Fruit fly (Drosophila melanogaster) whole organism, embryonic: ENCODE measurements around the gene CG1910.

Source experiments
- Atf-2 ChIP-seq: fragments of 200-800 bp; sonication (Bioruptor generic); optimal IDR thresholded peaks from 2 replicates; lab custom pipeline; 2016; ENCODE audit warnings: missing biosample characterization, missing genetic modification characterization
- Bgb ChIP-seq: fragments of 200-800 bp; sonication (Bioruptor generic); IDR thresholded peaks from 2 replicates; pipeline ENCODE4 v1.3.6; 2022; ENCODE audit warnings: missing biosample characterization, missing genetic modification characterization; ENCODE audit not compliant: partially characterized antibody
- CG10321 ChIP-seq: fragments of 200-800 bp; sonication (Bioruptor generic); IDR thresholded peaks from 2 replicates; pipeline ENCODE4 v1.3.6; 2022; ENCODE audit warnings: missing biosample characterization, missing genetic modification characterization
- CG12071 ChIP-seq: fragments of 200-800 bp; sonication (Bioruptor generic); optimal IDR thresholded peaks from 3 replicates; lab custom pipeline; 2018; ENCODE audit warnings: missing biosample characterization, mild to moderate bottlenecking, missing genetic modification characterization
- CG13424 ChIP-seq: fragments of 200-800 bp; sonication (Bioruptor generic); optimal IDR thresholded peaks from 2 replicates; lab custom pipeline; 2019; ENCODE audit warnings: missing biosample characterization, mild to moderate bottlenecking, missing genetic modification characterization, moderate library complexity
- CG14667 ChIP-seq: fragments of 200-800 bp; sonication (Bioruptor generic); IDR thresholded peaks from 2 replicates; pipeline ENCODE4 v1.3.6; 2022; ENCODE audit warnings: missing biosample characterization, missing genetic modification characterization
- CG2129 ChIP-seq: fragments of 200-800 bp; sonication (Bioruptor generic); IDR thresholded peaks from 2 replicates; pipeline ENCODE4 v1.3.6; 2022; ENCODE audit warnings: missing biosample characterization, missing genetic modification characterization; ENCODE audit not compliant: partially characterized antibody
- CG31365 ChIP-seq: fragments of 200-800 bp; sonication (Bioruptor generic); optimal IDR thresholded peaks from 2 replicates; lab custom pipeline; 2018; ENCODE audit warnings: missing biosample characterization, mild to moderate bottlenecking, missing genetic modification characterization
- CG43689 ChIP-seq: fragments of 200-800 bp; sonication (Bioruptor generic); IDR thresholded peaks from 2 replicates; pipeline ENCODE4 v1.3.6; 2022; ENCODE audit warnings: missing biosample characterization, missing genetic modification characterization
- CG7271 ChIP-seq: fragments of 200-800 bp; sonication (Bioruptor generic); optimal IDR thresholded peaks from 2 replicates; lab custom pipeline; 2018; ENCODE audit warnings: missing biosample characterization, mild to moderate bottlenecking, missing genetic modification characterization, moderate library complexity
- CG7357 ChIP-seq: fragments of 200-800 bp; sonication (Bioruptor generic); IDR thresholded peaks from 3 replicates; pipeline ENCODE4 v1.3.6; 2022; ENCODE audit warnings: missing biosample characterization, missing genetic modification characterization
- CG8290 ChIP-seq, 3 experiments: fragments of 200-800 bp; sonication (Bioruptor generic); optimal IDR thresholded peaks; 2 replicates each; lab custom pipeline; 2016 to 2019; ENCODE audit warnings: missing biosample characterization in 3 of 3, missing genetic modification characterization in 3 of 3, mild to moderate bottlenecking in 2 of 3, moderate library complexity in 1 of 3
- CG8359 ChIP-seq: fragments of 200-800 bp; sonication (Bioruptor generic); optimal IDR thresholded peaks from 2 replicates; lab custom pipeline; 2017; ENCODE audit warnings: missing biosample characterization, mild to moderate bottlenecking, missing genetic modification characterization, borderline replicate concordance
- CG8388 ChIP-seq: fragments of 200-800 bp; sonication (Bioruptor generic); optimal IDR thresholded peaks from 2 replicates; lab custom pipeline; 2019; ENCODE audit warnings: missing biosample characterization, mild to moderate bottlenecking, missing genetic modification characterization, moderate library complexity
- CG9797 ChIP-seq: fragments of 200-800 bp; sonication (Bioruptor generic); optimal IDR thresholded peaks from 3 replicates; lab custom pipeline; 2018; ENCODE audit warnings: missing biosample characterization, mild to moderate bottlenecking, missing genetic modification characterization
- CG9876 ChIP-seq: fragments of 200-800 bp; sonication (Bioruptor generic); optimal IDR thresholded peaks from 2 replicates; lab custom pipeline; 2016; ENCODE audit warnings: missing biosample characterization, missing genetic modification characterization
- CG9932 ChIP-seq: fragments of 200-800 bp; sonication (Bioruptor generic); IDR thresholded peaks from 2 replicates; pipeline ENCODE4 v1.3.6; 2022; ENCODE audit warnings: missing biosample characterization, missing genetic modification characterization
- CHES-1-like ChIP-seq: fragments of 200-800 bp; sonication (Bioruptor generic); optimal IDR thresholded peaks from 2 replicates; lab custom pipeline; 2016; ENCODE audit warnings: missing biosample characterization, missing genetic modification characterization
- CkIIα-i1 ChIP-seq: fragments of 200-800 bp; sonication (Bioruptor generic); IDR thresholded peaks from 2 replicates; pipeline ENCODE4 v1.3.6; 2022; ENCODE audit warnings: missing biosample characterization, missing genetic modification characterization
- E2f2 ChIP-seq: fragments of 200-800 bp; sonication (Bioruptor generic); IDR thresholded peaks from 2 replicates; pipeline ENCODE4 v1.3.6; 2022; ENCODE audit warnings: missing biosample characterization, missing genetic modification characterization
- Eip74EF ChIP-seq, 2 experiments: fragments of 200-800 bp in 1 of 2; fragments of >200 bp in 1 of 2; sonication (Bioruptor generic) in 1 of 2; optimal IDR thresholded peaks; 2 replicates each; lab custom pipeline; 2017 to 2019; ENCODE audit warnings: missing biosample characterization in 2 of 2, missing genetic modification characterization in 2 of 2, mild to moderate bottlenecking in 1 of 2, moderate library complexity in 1 of 2
- Gsc ChIP-seq: fragments of 200-800 bp; sonication (Bioruptor generic); IDR thresholded peaks from 2 replicates; pipeline ENCODE4 v1.3.6; 2022; ENCODE audit warnings: missing biosample characterization, missing genetic modification characterization
- Gug ChIP-seq: fragments of 200-800 bp; sonication (Bioruptor generic); IDR thresholded peaks from 4 replicates; pipeline ENCODE4 v1.3.6; 2022; ENCODE audit warnings: missing biosample characterization, missing genetic modification characterization
- NC2α ChIP-seq: fragments of 200-800 bp; sonication (Bioruptor generic); optimal IDR thresholded peaks from 2 replicates; lab custom pipeline; 2016; ENCODE audit warnings: missing biosample characterization, missing genetic modification characterization
- NfI ChIP-seq: fragments of 200-800 bp; sonication (Bioruptor generic); optimal IDR thresholded peaks from 3 replicates; lab custom pipeline; 2018; ENCODE audit warnings: missing biosample characterization, mild to moderate bottlenecking, missing genetic modification characterization, moderate library complexity
- Sox100B ChIP-seq: fragments of 200-800 bp; sonication (Bioruptor generic); optimal IDR thresholded peaks from 3 replicates; lab custom pipeline; 2018; ENCODE audit warnings: missing biosample characterization, mild to moderate bottlenecking, missing genetic modification characterization
- Taf1 ChIP-seq: fragments of 200-800 bp; sonication (Bioruptor generic); IDR thresholded peaks from 2 replicates; pipeline ENCODE4 v1.3.6; 2022; ENCODE audit warnings: missing biosample characterization, missing genetic modification characterization
- Vsx1 ChIP-seq: fragments of 200-800 bp; sonication (Bioruptor generic); optimal IDR thresholded peaks from 2 replicates; lab custom pipeline; 2017; ENCODE audit warnings: missing biosample characterization, mild to moderate bottlenecking, missing genetic modification characterization, missing genetic modification reagents
- ash1 ChIP-seq: fragments of 200-800 bp; sonication (Bioruptor generic); optimal IDR thresholded peaks from 2 replicates; lab custom pipeline; 2018; ENCODE audit warnings: missing biosample characterization, mild to moderate bottlenecking, missing genetic modification characterization
- btn ChIP-seq: fragments of 200-800 bp; sonication (Bioruptor generic); optimal IDR thresholded peaks from 2 replicates; lab custom pipeline; 2016; ENCODE audit warnings: missing biosample characterization, missing genetic modification characterization
- ci ChIP-seq: fragments of 200-800 bp; sonication (Bioruptor generic); IDR thresholded peaks from 3 replicates; pipeline ENCODE4 v1.3.6; 2022; ENCODE audit warnings: missing biosample characterization, missing genetic modification characterization
- crp ChIP-seq, 2 experiments: fragments of 200-800 bp; sonication (Bioruptor generic); optimal IDR thresholded peaks; 2 replicates in 1 of 2; 3 replicates in 1 of 2; lab custom pipeline; 2017; ENCODE audit warnings: missing biosample characterization in 2 of 2, missing genetic modification characterization in 2 of 2, mild to moderate bottlenecking in 1 of 2, moderate library complexity in 1 of 2
- dati ChIP-seq: fragments of 200-800 bp; sonication (Bioruptor generic); IDR thresholded peaks from 2 replicates; pipeline ENCODE4 v1.3.6; 2022; ENCODE audit warnings: missing biosample characterization, missing genetic modification characterization
- dmrt99B ChIP-seq: fragments of 200-800 bp; sonication (Bioruptor generic); optimal IDR thresholded peaks from 2 replicates; lab custom pipeline; 2018; ENCODE audit warnings: missing biosample characterization, mild to moderate bottlenecking, missing genetic modification characterization, moderate library complexity
- esg ChIP-seq: fragments of 200-800 bp; sonication (Bioruptor generic); conservative IDR thresholded peaks from 2 replicates; pipeline ENCODE4 v1.3.6; 2022; ENCODE audit warnings: missing biosample characterization, missing genetic modification characterization
- fd96Cb ChIP-seq: fragments of 200-800 bp; sonication (Bioruptor generic); optimal IDR thresholded peaks from 2 replicates; lab custom pipeline; 2018; ENCODE audit warnings: missing biosample characterization, mild to moderate bottlenecking, missing genetic modification characterization, moderate library complexity
- gro ChIP-seq: fragments of 200-800 bp; sonication (Bioruptor generic); optimal IDR thresholded peaks from 2 replicates; lab custom pipeline; 2016; ENCODE audit warnings: missing biosample characterization, missing genetic modification characterization
- jigr1 ChIP-seq: fragments of 200-800 bp; sonication (Bioruptor generic); IDR thresholded peaks from 3 replicates; pipeline ENCODE4 v1.3.6; 2022; ENCODE audit warnings: missing biosample characterization, missing genetic modification characterization
- jumu ChIP-seq: fragments of 200-800 bp; sonication (Bioruptor generic); optimal IDR thresholded peaks from 3 replicates; lab custom pipeline; 2016; ENCODE audit warnings: missing biosample characterization, missing genetic modification characterization
- klu ChIP-seq: fragments of 200-800 bp; sonication (Bioruptor generic); IDR thresholded peaks from 2 replicates; pipeline ENCODE4 v1.3.6; 2022; ENCODE audit warnings: missing biosample characterization, missing genetic modification characterization
- lmd ChIP-seq: fragments of 200-800 bp; sonication (Bioruptor generic); IDR thresholded peaks from 2 replicates; pipeline ENCODE4 v1.3.6; 2022; ENCODE audit warnings: missing biosample characterization, missing genetic modification characterization
- oc ChIP-seq: fragments of 200-800 bp; sonication (Bioruptor generic); optimal IDR thresholded peaks from 2 replicates; lab custom pipeline; 2018; ENCODE audit warnings: missing biosample characterization, mild to moderate bottlenecking, missing genetic modification characterization, moderate library complexity
- p53 ChIP-seq: fragments of 200-800 bp; sonication (Bioruptor generic); optimal IDR thresholded peaks from 2 replicates; lab custom pipeline; 2016; ENCODE audit warnings: missing biosample characterization, missing genetic modification characterization
- pnt ChIP-seq: fragments of 200-800 bp; sonication (Bioruptor generic); optimal IDR thresholded peaks from 3 replicates; lab custom pipeline; 2016; ENCODE audit warnings: missing biosample characterization, missing genetic modification characterization
- psq ChIP-seq: fragments of 200-800 bp; sonication (Bioruptor generic); optimal IDR thresholded peaks from 2 replicates; lab custom pipeline; 2017; ENCODE audit warnings: missing biosample characterization, missing genetic modification characterization
- ro ChIP-seq: fragments of 200-800 bp; sonication (Bioruptor generic); IDR thresholded peaks from 2 replicates; pipeline ENCODE4 v1.3.6; 2022; ENCODE audit warnings: missing biosample characterization, missing genetic modification characterization
- trh ChIP-seq: fragments of 200-800 bp; sonication (Bioruptor generic); optimal IDR thresholded peaks from 2 replicates; lab custom pipeline; 2016; ENCODE audit warnings: missing biosample characterization, missing genetic modification characterization
- ttk ChIP-seq: fragments of 200-800 bp; sonication (Bioruptor generic); IDR thresholded peaks from 2 replicates; pipeline ENCODE4 v2.1.2; 2022; ENCODE audit warnings: missing biosample characterization, missing genetic modification characterization
- twi ChIP-seq: fragments of 200-800 bp; optimal IDR thresholded peaks from 2 replicates; lab custom pipeline; 2019; ENCODE audit warnings: missing biosample characterization, mild to moderate bottlenecking, missing genetic modification characterization, moderate library complexity
- unpg ChIP-seq: fragments of 200-800 bp; sonication (Bioruptor generic); optimal IDR thresholded peaks from 3 replicates; lab custom pipeline; 2018; ENCODE audit warnings: missing biosample characterization, mild to moderate bottlenecking, missing genetic modification characterization, moderate library complexity
- zen ChIP-seq: fragments of 200-800 bp; sonication (Bioruptor generic); optimal IDR thresholded peaks from 3 replicates; lab custom pipeline; 2018; ENCODE audit warnings: missing biosample characterization, mild to moderate bottlenecking, missing genetic modification characterization, moderate library complexity

CG1910 gene

DNA sequence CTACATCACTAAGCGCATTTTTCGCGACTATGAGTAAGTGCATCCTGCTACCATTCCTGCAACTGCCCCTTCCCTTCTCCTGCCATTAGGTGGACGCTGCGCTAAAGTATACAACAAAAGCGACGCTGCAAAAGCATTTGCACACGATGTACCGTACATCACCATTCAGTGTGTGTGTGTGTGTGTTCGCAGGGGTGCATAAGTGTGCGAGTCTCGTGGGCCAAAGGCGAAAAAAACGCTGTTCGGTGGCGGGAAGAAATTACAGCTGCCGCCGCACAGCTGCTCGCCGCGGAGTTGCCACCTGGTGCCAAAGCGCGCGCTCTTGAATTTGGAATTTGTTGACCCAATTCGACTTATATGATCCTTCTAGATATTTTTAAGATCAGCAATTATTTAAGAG, 47.0 kb downstream of the CG1910 start (continued):
- TF ChIP-seq Bgb (GFP tag; lab: Robert Waterston, UW) (peak; percentile 26; the same call in 1 of the 2 replicates), dati (GFP tag; lab: Robert Waterston, UW) (no peak), CG8388 (GFP tag; lab: Kevin White, UChicago) (no peak), NC2α (no peak), CG12071 (GFP tag; lab: Kevin White, UChicago) (no peak), ash1 (GFP tag; lab: Kevin White, UChicago) (no peak), CG8290 (GFP tag; optimal IDR thresholded peaks at IDR 0.05; lab: Kevin White, UChicago) (no peak), CG8290 (tag; optimal IDR thresholded peaks at IDR 0.05; lab: Kevin White, UChicago) (no peak), CkIIα-i1 (GFP tag; lab: Robert Waterston, UW) (no peak), CG7357 (GFP tag; lab: Robert Waterston, UW) (no peak), Eip74EF (GFP tag; optimal IDR thresholded peaks at IDR 0.05; lab: Kevin White, UChicago) (no peak), NfI (GFP tag; lab: Kevin White, UChicago) (no peak), psq (GFP tag; lab: Kevin White, UChicago) (no peak), dmrt99B (tag; lab: Kevin White, UChicago) (no peak), CG10321 (GFP tag; lab: Robert Waterston, UW) (no peak), E2f2 (GFP tag; lab: Robert Waterston, UW) (peak; percentile 97), p53 (GFP tag; lab: Kevin White, UChicago) (no peak), CG9932 (no peak), CG7271 (tag; lab: Kevin White, UChicago) (no peak), btn (GFP tag; lab: Kevin White, UChicago) (no peak), Gsc (no peak), jigr1 (no peak), fd96Cb (tag; lab: Kevin White, UChicago) (no peak), ci (GFP tag; lab: Robert Waterston, UW) (peak; percentile 56; the same call in 1 of the 3 replicates), gro (no peak), Vsx1 (GFP tag; lab: Kevin White, UChicago) (no peak), oc (tag; lab: Kevin White, UChicago) (no peak), Sox100B (no peak), klu (GFP tag; lab: Robert Waterston, UW) (no peak), CG8359 (GFP tag; lab: Kevin White, UChicago) (no peak), jumu (GFP tag; lab: Kevin White, UChicago) (no peak), unpg (no peak), CG2129 (GFP tag; lab: Robert Waterston, UW) (no peak), ro (GFP tag; lab: Robert Waterston, UW) (no peak), CG31365 (no peak), CG9797 (GFP tag; lab: Kevin White, UChicago) (peak; percentile 28), Atf-2 (GFP tag; lab: Kevin White, UChicago) (no peak), esg (GFP tag; lab: Robert Waterston, UW) (no peak), CG13424 (no peak), CHES-1-like (no peak), lmd (GFP tag; lab: Robert Waterston, UW) (no peak), CG9876 (GFP tag; lab: Kevin White, UChicago) (no peak), Gug (no peak), pnt (GFP tag; lab: Kevin White, UChicago) (no peak), CG14667 (no peak), Taf1 (GFP tag; lab: Robert Waterston, UW) (no peak), CG43689 (GFP tag; lab: Robert Waterston, UW) (no peak), twi (tag; lab: Kevin White, UChicago) (no peak), crp (GFP tag; optimal IDR thresholded peaks at IDR 0.05; lab: Kevin White, UChicago) (peak; percentile 86 to 97), trh (GFP tag; lab: Kevin White, UChicago) (no peak), ttk (GFP tag; lab: Robert Waterston, UW) (no peak), zen (tag; lab: Kevin White, UChicago) (no peak)
